Fruit fly (Drosophila melanogaster): Measurements from ENCODE around the gene mtTFB2.

dm6 chr3R:10035765-10036164 is 9.6 kb upstream of the mtTFB2 start:
- TF ChIP-seq CTCF (optimal IDR thresholded peaks at IDR 0.05): no peak
- TF ChIP-seq CG8478 (optimal IDR thresholded peaks at IDR 0.05): no peak
